Worm (Caenorhabditis elegans): ENCODE data around the gene E01G6.2.

Gene E01G6.2

DNA sequence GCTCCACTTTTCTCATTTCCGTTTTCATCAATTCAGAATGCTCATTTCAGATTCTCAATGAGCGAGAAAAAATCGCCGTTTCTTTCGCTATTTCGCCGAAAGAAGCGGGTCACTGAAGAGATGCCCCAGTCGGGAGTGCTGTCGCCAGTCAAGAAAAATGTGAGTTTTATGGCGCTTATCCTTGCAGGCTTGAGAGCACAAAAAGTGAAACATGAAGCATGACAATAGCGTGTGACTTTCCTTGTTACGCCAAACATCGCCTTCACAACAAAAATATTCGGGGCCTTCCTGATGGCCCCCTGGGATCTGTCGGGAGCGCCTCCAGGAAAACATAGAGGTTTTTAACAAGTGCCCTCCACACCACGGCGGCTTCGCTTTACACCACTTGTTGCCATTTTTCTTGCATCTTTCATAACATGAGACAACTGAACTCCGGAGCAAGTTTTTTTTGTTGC is at the start of gene E01G6.2:
Gene E01G6.2 (plus strand): TSS at position 51 of the 455 bp plus-strand sequence.
- TF ChIP-seq pha-4 (GFP tag; IDR thresholded peaks at IDR 0.05) (no peak), pha-4 (tag; optimal IDR thresholded peaks at IDR 0.05) (no peak), madf-5 (GFP tag; IDR thresholded peaks at IDR 0.05) (no peak), aha-1 (tag) (peak; percentile 94), attf-4 (tag; optimal IDR thresholded peaks at IDR 0.05) (no peak), hlh-30 (tag; optimal IDR thresholded peaks at IDR 0.05; ENCODE audit: insufficient read depth) (peak; percentile 56), hmg-1.1 (GFP tag; IDR thresholded peaks at IDR 0.05) (0 out of 2 replicates have a peak, but pooled peaks have one; percentile 31), mxl-2 (GFP tag; conservative IDR thresholded peaks at IDR 0.05) (no peak), nhr-48 (tag; optimal IDR thresholded peaks at IDR 0.05) (no peak), set-16 (GFP tag; IDR thresholded peaks at IDR 0.05) (no peak), ama-1 (optimal IDR thresholded peaks at IDR 0.05) (no peak), ceh-20 (GFP tag; IDR thresholded peaks at IDR 0.05) (0 out of 2 replicates have a peak, but pooled peaks have one; percentile 29), dmd-9 (GFP tag; IDR thresholded peaks at IDR 0.05) (no peak), lin-1 (GFP tag; IDR thresholded peaks at IDR 0.05) (no peak), jun-1 (tag; optimal IDR thresholded peaks at IDR 0.05) (no peak), tag-97 (GFP tag; IDR thresholded peaks at IDR 0.05) (no peak), nhr-111 (GFP tag; optimal IDR thresholded peaks at IDR 0.05) (no peak), egl-43 (GFP tag; IDR thresholded peaks at IDR 0.05) (no peak), T26A8.4 (GFP tag; IDR thresholded peaks at IDR 0.05) (no peak), lin-13 (GFP tag; optimal IDR thresholded peaks at IDR 0.05) (no peak), spr-3 (GFP tag; optimal IDR thresholded peaks at IDR 0.05) (no peak)

DNA sequence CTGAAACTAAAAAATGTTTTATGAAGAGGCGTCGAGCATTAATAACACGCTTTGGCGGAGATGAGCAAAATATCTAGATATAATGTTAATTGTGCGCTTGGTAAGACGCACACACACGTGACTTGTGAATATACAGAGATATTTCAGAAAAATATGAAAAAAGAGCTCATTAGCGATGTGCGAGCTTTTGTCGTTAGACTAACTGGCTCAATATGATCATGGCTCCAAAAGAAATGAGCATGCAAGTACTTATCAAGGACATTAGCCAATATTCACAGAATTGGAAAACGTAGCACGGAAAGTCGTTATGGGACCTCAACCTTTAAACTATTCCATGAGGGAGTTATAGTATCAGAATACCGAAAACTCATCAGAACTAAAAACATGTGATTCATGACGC is 49.4 kb upstream of the E01G6.2 start:
- TF ChIP-seq unc-62 (GFP tag; optimal IDR thresholded peaks at IDR 0.05 in 1 of 2) (peak in 1 of 2 experiments; percentile 90), unc-62 (tag; optimal IDR thresholded peaks at IDR 0.05) (no peak), rbr-2 (tag; optimal IDR thresholded peaks at IDR 0.05) (peak; percentile 10), sdz-12 (GFP tag; optimal IDR thresholded peaks at IDR 0.05) (no peak), skn-1 (tag; optimal IDR thresholded peaks at IDR 0.05) (no peak), R02D3.7 (tag; optimal IDR thresholded peaks at IDR 0.05) (no peak)

DNA sequence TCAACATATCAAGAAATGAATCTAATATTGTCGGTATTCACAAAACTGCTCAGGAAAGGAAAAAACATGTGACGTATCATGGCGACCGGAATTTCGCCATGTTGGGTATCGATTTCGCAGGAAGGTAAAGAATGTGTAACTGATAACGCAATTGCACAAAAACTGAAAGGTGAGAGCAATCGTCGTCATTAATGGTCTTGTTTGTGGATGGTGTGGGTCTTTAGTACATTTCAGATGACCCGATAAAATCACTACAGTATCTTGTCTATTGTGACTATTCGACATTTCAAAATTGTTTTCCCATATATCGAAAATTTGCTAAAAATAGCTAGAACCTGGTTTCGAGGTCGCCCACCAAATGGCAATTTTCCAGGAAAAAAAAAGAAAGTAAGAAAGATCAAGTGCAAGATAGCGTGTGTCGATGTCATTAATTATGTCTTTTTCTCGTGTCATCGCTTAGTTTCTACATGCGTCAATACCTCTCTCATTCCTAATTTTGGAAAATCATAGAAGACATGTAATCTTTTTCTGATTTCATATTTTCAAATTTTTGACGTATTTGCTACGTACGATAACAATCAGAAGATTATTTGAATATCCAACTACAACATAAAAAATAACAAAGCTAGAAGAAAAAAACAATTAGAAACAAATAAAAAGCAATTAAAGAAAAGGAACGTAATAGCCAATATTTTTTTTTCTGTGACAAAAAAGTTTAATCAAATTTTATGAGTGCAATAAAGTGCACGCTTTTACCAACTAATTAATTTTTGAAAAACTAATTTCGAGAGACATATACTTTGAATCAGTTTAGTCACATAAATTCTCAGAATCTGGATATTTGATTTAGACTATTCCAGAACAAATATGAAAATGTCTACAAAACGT is 46.1 kb upstream of the E01G6.2 start:
- TF ChIP-seq dmd-6 (GFP tag; IDR thresholded peaks at IDR 0.05) (peak; percentile 51), ceh-32 (tag; optimal IDR thresholded peaks at IDR 0.05; ENCODE audit: poor library complexity) (no peak), ceh-20 (GFP tag; IDR thresholded peaks at IDR 0.05) (no peak), F44E2.7 (GFP tag; IDR thresholded peaks at IDR 0.05) (no peak), unc-62 (GFP tag; optimal IDR thresholded peaks at IDR 0.05 in 1 of 2) (peak in 1 of 2 experiments; percentile 97), unc-62 (tag; optimal IDR thresholded peaks at IDR 0.05) (no peak), ceh-82 (tag; optimal IDR thresholded peaks at IDR 0.05) (no peak), lsy-2 (tag; optimal IDR thresholded peaks at IDR 0.05) (peak in 1 of 2 experiments; percentile 10), daf-16 (GFP tag; optimal IDR thresholded peaks at IDR 0.05) (no peak), daf-16 (tag; optimal IDR thresholded peaks at IDR 0.05) (peak; percentile 65), nhr-41 (GFP tag; IDR thresholded peaks at IDR 0.05) (no peak), rbr-2 (tag; optimal IDR thresholded peaks at IDR 0.05) (no peak), pqm-1 (tag; optimal IDR thresholded peaks at IDR 0.05) (peak; percentile 33), nhr-77 (tag; optimal IDR thresholded peaks at IDR 0.05) (no peak), dpl-1 (GFP tag; optimal IDR thresholded peaks at IDR 0.05) (no peak), vab-7 (GFP tag; IDR thresholded peaks at IDR 0.05) (no peak), nhr-48 (tag; optimal IDR thresholded peaks at IDR 0.05) (no peak), hlh-11 (tag; optimal IDR thresholded peaks at IDR 0.05) (no peak), mdt-29 (GFP tag; IDR thresholded peaks at IDR 0.05) (no peak), ceh-28 (tag; optimal IDR thresholded peaks at IDR 0.05) (no peak), lin-39 (tag; optimal IDR thresholded peaks at IDR 0.05) (peak; percentile 24), unc-39 (tag; optimal IDR thresholded peaks at IDR 0.05) (no peak), dve-1 (tag; optimal IDR thresholded peaks at IDR 0.05; ENCODE audit: insufficient read depth) (peak; percentile 45), ZK546.5 (tag; optimal IDR thresholded peaks at IDR 0.05) (no peak), daf-8 (GFP tag; IDR thresholded peaks at IDR 0.05) (no peak), jun-1 (tag; optimal IDR thresholded peaks at IDR 0.05) (no peak), zfp-3 (GFP tag; conservative IDR thresholded peaks at IDR 0.05) (no peak), set-16 (GFP tag; IDR thresholded peaks at IDR 0.05) (no peak)

All from whole organism, L4 larva.